Worm (Caenorhabditis elegans) whole organism, L4 larva: ENCODE results near the gene clec-160.

Experiments used
- F44E2.7 ChIP-seq: fragments of 200-800 bp; sonication (Bioruptor generic); IDR thresholded peaks from 2 replicates; pipeline ENCODE4 v2.1.2; 2022; ENCODE audit warnings: missing genetic modification characterization, missing compliant biosample characterization
- egl-27 ChIP-seq: sonication (generic microtip); optimal IDR thresholded peaks from 3 replicates; lab custom pipeline; 2017; ENCODE audit warnings: missing biosample characterization, missing genetic modification reagents, missing genetic modification characterization
- gei-8 ChIP-seq: fragments of 200-800 bp; sonication (Bioruptor generic); optimal IDR thresholded peaks from 2 replicates; lab custom pipeline; 2018; ENCODE audit warnings: mild to moderate bottlenecking, missing genetic modification characterization, missing compliant biosample characterization
- jun-1 ChIP-seq: fragments of 150-350 bp; optimal IDR thresholded peaks from 2 replicates; lab custom pipeline; 2014; ENCODE audit warnings: missing biosample characterization, missing genetic modification reagents, missing genetic modification characterization
- lin-13 ChIP-seq: fragments of 150-350 bp; optimal IDR thresholded peaks from 2 replicates; lab custom pipeline; 2014; ENCODE audit warnings: missing biosample characterization, missing genetic modification reagents, missing genetic modification characterization
- lsy-2 ChIP-seq, 2 experiments: fragments of 150-350 bp in 1 of 2; sonication (generic microtip) in 1 of 2; optimal IDR thresholded peaks; 2 replicates each; lab custom pipeline; 2014 to 2017; ENCODE audit warnings: missing biosample characterization in 2 of 2, missing genetic modification characterization in 2 of 2
- mes-2 ChIP-seq: sonication (generic microtip); optimal IDR thresholded peaks from 2 replicates; lab custom pipeline; 2016; ENCODE audit warnings: missing genotype, mild to moderate bottlenecking, missing genetic modification characterization, missing compliant biosample characterization; ENCODE audit not compliant: poor library complexity, severe bottlenecking
- nhr-11 ChIP-seq: fragments of 150-350 bp; optimal IDR thresholded peaks from 2 replicates; lab custom pipeline; 2014; ENCODE audit warnings: missing biosample characterization, missing genetic modification characterization
- snpc-4 ChIP-seq: fragments of 150-350 bp; optimal IDR thresholded peaks from 2 replicates; lab custom pipeline; 2014; ENCODE audit warnings: missing biosample characterization, missing genetic modification characterization
- unc-130 ChIP-seq: sonication (generic microtip); optimal IDR thresholded peaks from 2 replicates; lab custom pipeline; 2016; ENCODE audit warnings: missing genetic modification reagents, missing genetic modification characterization, missing compliant biosample characterization
- unc-39 ChIP-seq: sonication (generic microtip); optimal IDR thresholded peaks from 2 replicates; lab custom pipeline; 2017; ENCODE audit warnings: missing biosample characterization, missing genetic modification characterization

DNA sequence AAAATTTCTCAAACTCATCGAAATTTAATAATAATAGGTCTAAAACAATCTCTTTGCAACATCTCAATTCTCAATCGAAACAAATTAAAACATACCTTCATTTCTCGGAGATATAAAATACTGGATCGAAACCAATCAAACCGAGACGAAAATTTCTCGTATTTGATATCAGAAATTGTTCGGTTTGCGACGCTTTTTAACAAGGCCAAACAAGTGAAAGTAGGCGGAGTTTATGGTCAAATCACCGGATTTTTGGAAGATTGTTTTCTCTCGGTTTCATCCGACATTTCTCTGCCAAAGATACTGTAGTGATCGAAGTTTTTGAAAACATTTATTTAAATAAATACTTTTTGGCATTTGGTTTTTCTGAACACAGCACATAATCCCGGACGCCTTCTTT is 40.4 kb downstream of the clec-160 start, which contains the start of gene C02F5.14:
- no peak for TF ChIP-seq lsy-2 (tag; optimal IDR thresholded peaks at IDR 0.05; lab: Kevin White, UChicago)
- no peak for TF ChIP-seq F44E2.7 (GFP tag; lab: Robert Waterston, UW)
- no peak for TF ChIP-seq gei-8 (GFP tag; lab: Kevin White, UChicago)
- no peak for TF ChIP-seq snpc-4 (tag; lab: Kevin White, UChicago)
- TF ChIP-seq mes-2 (tag; lab: Kevin White, UChicago) = no peak
- no peak for TF ChIP-seq unc-39 (tag; lab: Kevin White, UChicago)
- TF ChIP-seq nhr-11 (tag; lab: Kevin White, UChicago) = no peak
- TF ChIP-seq unc-130 = no peak
- TF ChIP-seq jun-1 (tag; lab: Kevin White, UChicago) = no peak
- TF ChIP-seq lin-13 (GFP tag; lab: Kevin White, UChicago) = no peak
- TF ChIP-seq egl-27 = no peak
